Worm (Caenorhabditis elegans) whole organism, L4/young adult: ENCODE data around the gene C10A4.13.
"Not testable (repeated sequence)": the region's sequence is repeated elsewhere in the genome, so short reads cannot be mapped to it uniquely, and the experiment has no call there.

Experiments used
- W03F9.2 ChIP-seq: fragments of 150-350 bp; optimal IDR thresholded peaks from 2 replicates; lab custom pipeline; 2014; ENCODE audit warnings: missing biosample characterization, missing genetic modification characterization
- dao-5 ChIP-seq: sonication (generic microtip); optimal IDR thresholded peaks from 2 replicates; lab custom pipeline; 2016; ENCODE audit warnings: missing genotype, missing genetic modification characterization, moderate library complexity, missing compliant biosample characterization
- him-1 ChIP-seq: sonication (generic microtip); optimal IDR thresholded peaks from 2 replicates; lab custom pipeline; 2016; ENCODE audit warnings: missing genotype, missing genetic modification reagents, missing genetic modification characterization, missing compliant biosample characterization

C10A4.13 gene

ce11 chrX:7415420-7415819, 17.6 kb upstream of the C10A4.13 start, which contains the start of gene C10A4.7:
C10A4.7 (minus strand) TSS chrX:7415520.
- TF ChIP-seq him-1 (tag; lab: Kevin White, UChicago): no peak
- no peak for TF ChIP-seq dao-5
- no peak for TF ChIP-seq W03F9.2

- no peak for TF ChIP-seq him-1 (tag; lab: Kevin White, UChicago)
- TF ChIP-seq dao-5: no peak
- TF ChIP-seq W03F9.2: no peak
These were observed 12.1 kb upstream of the C10A4.13 start, which contains the start of gene C10A4.2 for ce11 chrX:7409935-7410334. C10A4.2 (plus strand) TSS chrX:7410235.

DNA sequence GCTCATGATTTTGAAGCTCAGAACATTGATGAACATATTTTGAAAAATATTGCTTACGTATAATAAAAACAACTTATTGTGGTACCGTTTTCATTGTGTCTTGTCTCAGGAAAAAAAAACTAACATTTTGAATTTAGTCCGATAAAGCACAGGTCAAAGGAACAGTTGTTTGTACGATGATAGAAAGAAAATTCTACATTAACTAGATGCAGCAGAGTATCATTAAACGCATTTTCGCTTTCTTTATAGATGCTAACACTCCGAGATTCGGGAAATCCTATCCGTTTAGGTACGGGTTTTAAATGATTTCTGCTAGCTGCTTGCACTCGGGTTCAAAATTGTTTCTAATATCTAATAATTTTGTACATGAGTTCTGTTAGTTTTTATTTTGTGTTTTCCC, 11.2 kb upstream of the C10A4.13 start:
- no peak for TF ChIP-seq W03F9.2
- TF ChIP-seq him-1 (tag; lab: Kevin White, UChicago): no peak
- no peak for TF ChIP-seq dao-5

DNA sequence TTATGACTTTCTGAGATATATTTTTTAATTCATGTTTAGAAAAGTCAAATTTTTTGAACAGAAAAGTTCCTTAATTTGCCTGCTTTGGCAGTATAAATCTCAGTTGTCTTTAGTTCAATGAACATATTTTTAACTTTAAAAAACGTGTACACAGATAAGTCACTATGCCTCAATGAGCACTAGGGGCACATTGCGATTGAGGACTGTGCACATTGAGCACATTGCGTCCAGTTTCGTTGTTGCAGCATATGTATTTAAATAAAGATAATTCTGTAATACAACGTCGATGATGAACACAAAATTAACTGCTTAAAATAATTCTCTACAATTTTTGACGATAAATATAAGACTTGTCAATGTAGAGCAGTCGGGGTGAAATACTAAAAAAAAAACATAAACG, 9.9 kb upstream of the C10A4.13 start:
- TF ChIP-seq dao-5: no peak
- TF ChIP-seq W03F9.2: no peak
- TF ChIP-seq him-1 (tag; lab: Kevin White, UChicago): no peak

- TF ChIP-seq W03F9.2 (no peak), him-1 (tag; lab: Kevin White, UChicago) (no peak), dao-5 (no peak)
These were observed 7.6 kb upstream of the C10A4.13 start, which contains the start of gene C10A4.3 for ce11 chrX:7405393-7405792. C10A4.3 (plus strand) TSS chrX:7405693.

ce11 chrX:7404551-7404950, 6.7 kb upstream of the C10A4.13 start:
- TF ChIP-seq him-1 (tag; lab: Kevin White, UChicago): no peak
- no peak for TF ChIP-seq dao-5
- TF ChIP-seq W03F9.2: no peak

- no peak for TF ChIP-seq him-1 (tag; lab: Kevin White, UChicago)
- TF ChIP-seq dao-5: no peak
- TF ChIP-seq W03F9.2: no peak
These were observed 3.0 kb upstream of the C10A4.13 start, which contains the start of gene C10A4.4 for ce11 chrX:7400788-7401187. C10A4.4 (plus strand) TSS chrX:7401088.

DNA sequence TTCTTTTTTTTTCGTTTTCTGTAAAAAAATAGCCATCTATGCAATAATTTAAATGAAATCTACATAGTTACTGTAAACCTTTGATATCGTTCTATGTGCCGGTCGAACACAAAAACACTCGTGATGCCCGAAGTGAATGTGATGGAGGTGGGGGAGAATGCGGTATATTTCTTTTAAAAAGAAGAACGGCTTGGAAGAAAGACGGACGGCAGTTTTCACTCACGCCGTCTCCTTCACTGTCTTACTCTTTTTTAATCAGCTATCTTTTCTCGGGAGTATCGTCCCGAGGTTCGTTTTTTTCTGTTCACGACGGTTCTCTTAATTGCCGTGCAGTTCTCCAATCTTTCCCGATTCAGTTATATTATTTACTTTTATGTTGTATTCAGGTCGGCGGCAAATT, 749 bp upstream of the C10A4.13 start, which contains the start of gene C10A4.10:
TSS of gene C10A4.10 (plus strand) at position 301 of the 400 bp plus-strand sequence.
- TF ChIP-seq dao-5 (no peak), W03F9.2 (no peak), him-1 (tag; lab: Kevin White, UChicago) (no peak)

DNA sequence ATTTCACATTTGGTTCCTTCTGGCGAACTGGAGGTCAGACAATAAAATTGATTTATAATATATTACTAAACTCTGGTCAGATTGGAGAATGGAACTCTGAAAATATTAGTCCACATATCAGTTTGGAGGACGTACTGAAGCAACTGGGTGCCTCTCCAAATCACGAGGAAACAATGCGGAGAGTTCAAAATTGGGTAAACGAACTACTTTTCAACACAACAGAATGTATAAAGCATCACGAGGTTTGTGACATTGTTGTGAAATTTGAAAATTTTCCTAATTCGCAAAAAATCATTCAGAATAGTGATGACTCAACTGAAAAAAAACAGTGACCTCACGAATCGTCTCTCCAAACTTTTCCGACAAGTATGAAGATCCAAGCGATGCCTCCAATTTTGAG, 4.7 kb downstream of the C10A4.13 start, which contains the start of gene gad-2:
TSS of gene gad-2 (plus strand) at position 301 of the 400 bp plus-strand sequence.
- TF ChIP-seq W03F9.2: no peak
- TF ChIP-seq him-1 (tag; lab: Kevin White, UChicago): no peak
- no peak for TF ChIP-seq dao-5

DNA sequence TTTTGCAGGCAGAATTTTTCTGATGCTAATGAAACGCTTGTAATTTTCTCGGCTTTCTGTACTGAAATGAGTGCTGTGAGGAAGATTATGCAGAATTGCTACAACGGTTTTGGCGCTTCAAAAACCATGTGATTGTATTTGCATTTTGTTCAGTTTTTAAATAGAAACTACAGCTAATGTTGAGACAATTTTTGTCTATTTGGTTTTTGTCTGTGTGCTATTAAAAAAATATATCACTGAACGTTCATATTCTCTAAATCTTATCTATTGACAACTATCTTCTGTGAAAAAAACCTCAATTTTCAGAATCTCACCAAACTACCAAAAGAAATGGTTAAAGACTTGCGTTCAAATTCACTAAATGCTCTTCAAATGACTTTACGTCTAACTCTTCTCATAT, 7.6 kb downstream of the C10A4.13 start, which contains the start of gene C10A4.6:
TSS of gene C10A4.6 (plus strand) at position 301 of the 400 bp plus-strand sequence.
- TF ChIP-seq dao-5 (no peak), W03F9.2 (no peak), him-1 (tag; lab: Kevin White, UChicago) (no peak)

- no peak for TF ChIP-seq dao-5
- no peak for TF ChIP-seq him-1 (tag; lab: Kevin White, UChicago)
- no peak for TF ChIP-seq W03F9.2
These were observed 19.2 kb downstream of the C10A4.13 start for ce11 chrX:7378608-7379007.

DNA sequence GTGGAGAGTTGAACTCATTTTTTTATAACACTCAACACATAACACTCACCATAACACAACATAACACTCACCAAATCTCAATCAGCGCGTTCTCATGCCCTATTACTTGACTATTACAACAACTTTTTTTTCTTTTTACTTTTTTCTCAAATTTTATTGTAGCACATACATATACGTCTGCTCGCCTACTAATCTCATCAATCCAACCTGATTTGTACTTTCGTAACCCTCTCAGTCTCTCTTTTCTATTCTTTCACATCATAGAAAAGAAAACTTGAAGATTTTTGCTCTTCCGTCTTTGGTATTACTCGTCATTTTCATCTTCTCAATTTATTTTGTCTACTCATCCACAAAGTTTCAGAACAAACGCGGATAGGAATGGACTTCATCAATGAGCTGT, 20.9 kb downstream of the C10A4.13 start, which contains the start of gene npr-8:
TSS of gene npr-8 (plus strand) at position 362 of the 400 bp plus-strand sequence.
- no peak for TF ChIP-seq W03F9.2
- TF ChIP-seq dao-5: no peak
- TF ChIP-seq him-1 (tag; lab: Kevin White, UChicago): no peak

DNA sequence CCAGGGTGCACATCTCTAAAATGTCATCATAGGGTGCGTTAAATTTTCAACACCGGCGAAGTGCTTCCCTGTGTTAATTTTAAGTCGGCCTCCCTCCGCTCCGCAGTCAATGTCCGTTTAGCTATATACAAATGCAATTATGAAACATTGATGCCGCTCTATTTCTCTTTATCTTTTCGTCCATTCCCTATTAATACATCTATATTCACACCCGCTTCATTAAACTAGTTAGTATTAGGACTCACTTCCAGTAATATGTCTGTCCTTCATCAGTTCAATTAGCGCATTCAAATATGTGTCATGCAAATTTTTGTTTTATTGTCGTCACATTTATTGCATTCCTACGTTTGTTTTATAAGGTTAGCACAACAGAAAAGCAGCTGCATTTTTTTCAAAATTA, 25.9 kb downstream of the C10A4.13 start:
- TF ChIP-seq W03F9.2 (no peak), him-1 (tag; lab: Kevin White, UChicago) (no peak), dao-5 (no peak)

ce11 chrX:7369770-7370169, 28.1 kb downstream of the C10A4.13 start:
- TF ChIP-seq him-1 (tag; lab: Kevin White, UChicago) (no peak), W03F9.2 (no peak), dao-5 (no peak)

DNA sequence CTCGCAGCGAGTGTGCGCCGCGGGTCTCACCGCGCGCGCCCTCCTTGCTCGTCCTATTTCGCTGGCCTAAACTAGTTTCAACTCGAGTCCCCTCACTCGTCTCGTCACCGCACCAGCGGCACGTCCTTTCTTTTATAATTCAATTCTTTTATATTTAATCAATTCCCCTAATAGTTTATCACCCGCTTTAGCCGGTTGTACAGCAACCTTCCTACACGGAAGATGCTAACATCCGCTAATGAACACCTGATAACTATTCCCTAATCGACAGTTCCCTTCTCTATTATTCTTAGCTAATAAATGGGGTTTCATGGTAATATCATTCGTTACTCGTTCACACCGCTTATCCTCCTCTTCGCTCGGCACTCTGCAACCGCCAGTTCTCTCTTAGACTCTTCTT, 32.6 kb downstream of the C10A4.13 start, which contains the start of gene C56G3.2:
TSS of gene C56G3.2 (plus strand) at position 301 of the 400 bp plus-strand sequence.
- TF ChIP-seq dao-5; W03F9.2; him-1 (tag; lab: Kevin White, UChicago): not testable (repeated sequence)
